Fruit fly (Drosophila melanogaster): ENCODE measurements around the gene CG12746.

The CG12746 gene

DNA sequence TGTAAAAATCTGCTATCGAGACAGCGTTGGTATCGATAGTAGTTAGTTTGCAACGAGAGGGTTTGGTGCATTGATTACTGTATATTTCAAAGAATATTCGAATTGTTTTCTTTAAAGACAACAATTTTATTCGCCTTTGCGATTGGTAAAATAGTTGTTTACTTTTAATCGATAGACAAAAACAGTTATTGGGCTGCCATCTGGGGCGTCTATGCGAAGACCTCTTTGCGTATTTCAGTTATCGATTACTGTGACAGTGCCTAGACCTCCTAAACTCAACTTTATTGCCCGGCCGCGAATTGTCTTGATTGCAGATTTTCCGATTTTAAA lies 48.4 kb downstream of the CG12746 start, which contains the start of gene Atu (continued):
- TF ChIP-seq Bgb (GFP tag; IDR thresholded peaks at IDR 0.05; ENCODE audit: partially characterized antibody): peak; percentile 87
- no peak for TF ChIP-seq H2.0 (GFP tag; IDR thresholded peaks at IDR 0.05)

DNA sequence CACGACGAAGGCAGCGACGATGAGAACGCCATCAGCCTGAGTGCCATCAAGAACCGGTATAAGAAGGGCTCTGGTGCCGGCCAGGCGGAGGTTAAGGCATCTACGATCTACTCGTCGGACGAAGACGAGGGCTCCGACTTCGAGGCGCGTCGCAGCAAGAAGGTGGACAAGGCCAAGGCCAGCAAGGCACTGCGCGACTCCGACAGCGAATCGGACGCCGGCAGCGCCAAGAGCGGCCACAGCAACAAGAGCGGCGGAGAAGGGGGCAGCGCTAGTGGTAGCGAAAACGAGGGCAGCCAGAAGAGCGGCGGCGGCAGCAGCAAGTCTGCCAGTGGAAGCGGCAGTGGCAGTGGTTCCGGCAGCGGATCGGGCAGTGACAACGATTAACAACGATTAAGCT lies 50.8 kb downstream of the CG12746 start:
- TF ChIP-seq Adf1 (GFP tag; IDR thresholded peaks at IDR 0.05): peak; percentile 33; the same call in 1 of the 2 replicates
- TF ChIP-seq CG34422 (GFP tag; IDR thresholded peaks at IDR 0.05): no peak
- TF ChIP-seq CG8478 (optimal IDR thresholded peaks at IDR 0.05): peak; percentile 11
- 0 out of 2 replicates have a peak, but pooled peaks have one; percentile 9 for TF ChIP-seq crol (GFP tag; IDR thresholded peaks at IDR 0.05)
- peak; percentile 37 for TF ChIP-seq Med (GFP tag)
- TF ChIP-seq cas (GFP tag; IDR thresholded peaks at IDR 0.05): no peak

All from whole organism, embryonic.